Worm (Caenorhabditis elegans): ENCODE measurements around the gene hars-1.

ce11 chrIV:10858300-10859016 is at the start of gene hars-1, which contains the start of gene T11G6.2:
- TF ChIP-seq elt-2 (tag; optimal IDR thresholded peaks at IDR 0.05) (no peak), nhr-71 (tag; optimal IDR thresholded peaks at IDR 0.05) (no peak), pqm-1 (tag; optimal IDR thresholded peaks at IDR 0.05) (no peak), ceh-82 (tag; optimal IDR thresholded peaks at IDR 0.05) (no peak), aly-2 (tag; optimal IDR thresholded peaks at IDR 0.05) (no peak), lin-15B (tag; optimal IDR thresholded peaks at IDR 0.05) (no peak), nhr-28 (tag; optimal IDR thresholded peaks at IDR 0.05) (no peak), ztf-4 (tag; optimal IDR thresholded peaks at IDR 0.05) (no peak), mdl-1 (tag; optimal IDR thresholded peaks at IDR 0.05) (peak in 1 of 2 experiments; percentile 61), fos-1 (tag; optimal IDR thresholded peaks at IDR 0.05) (no peak), lin-35 (GFP tag; optimal IDR thresholded peaks at IDR 0.05) (peak; percentile 24 to 58), elt-3 (tag; optimal IDR thresholded peaks at IDR 0.05) (peak in 1 of 6 experiments; percentile 41)
